Fruit fly (Drosophila melanogaster): ENCODE data around the gene CheB98a.

Gene CheB98a

DNA sequence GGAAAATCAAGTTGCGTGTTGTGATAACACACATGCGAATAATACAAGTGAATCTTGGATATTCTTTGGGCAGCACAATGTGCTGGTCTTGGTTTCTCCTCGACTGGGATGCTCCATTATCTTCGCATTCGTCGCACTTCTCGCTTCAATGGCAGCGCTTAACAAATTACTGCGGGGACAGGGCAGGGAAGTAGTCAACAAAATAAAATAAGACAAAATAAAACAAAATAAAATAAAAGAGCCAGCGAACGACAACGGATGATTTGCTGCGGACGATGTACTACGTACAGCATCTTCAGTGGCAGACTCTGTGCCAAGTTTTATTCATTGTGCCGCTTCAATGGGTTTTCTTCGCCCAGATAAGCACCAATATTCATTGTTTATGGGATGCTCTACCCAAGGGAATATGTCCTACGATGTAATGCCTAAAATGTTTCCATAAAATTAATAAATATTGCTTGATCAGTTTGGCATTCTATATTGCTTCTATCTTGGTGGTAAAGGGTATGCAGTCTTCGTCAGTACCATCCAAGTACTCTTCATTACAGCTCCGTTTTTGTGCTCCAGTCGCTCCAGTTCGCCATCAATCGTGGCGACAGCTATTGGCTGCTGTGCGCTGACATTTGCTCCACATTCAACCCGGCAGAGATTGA lies 40.5 kb downstream of the CheB98a start:
- TF ChIP-seq Gug (GFP tag; IDR thresholded peaks at IDR 0.05), result peak; percentile 50
- TF ChIP-seq Hr39 (GFP tag; optimal IDR thresholded peaks at IDR 0.05), result peak; percentile 22
- no peak for TF ChIP-seq Hr38 (GFP tag; optimal IDR thresholded peaks at IDR 0.05)
- TF ChIP-seq CG6792 (GFP tag; optimal IDR thresholded peaks at IDR 0.05), result peak; percentile 58
- peak; percentile 46 for TF ChIP-seq CG34406 (GFP tag; optimal IDR thresholded peaks at IDR 0.05)
- peak; percentile 74 for TF ChIP-seq CG3919 (GFP tag; optimal IDR thresholded peaks at IDR 0.05)
- TF ChIP-seq eg (GFP tag; IDR thresholded peaks at IDR 0.05), result peak; percentile 87
- TF ChIP-seq Lpt (GFP tag; optimal IDR thresholded peaks at IDR 0.05), result peak; percentile 47
- peak; percentile 82 for TF ChIP-seq spab (GFP tag; optimal IDR thresholded peaks at IDR 0.05)
- TF ChIP-seq CG8119 (GFP tag; IDR thresholded peaks at IDR 0.05), result peak; percentile 66
- peak; percentile 55 for TF ChIP-seq CG11762 (GFP tag; optimal IDR thresholded peaks at IDR 0.05; ENCODE audit: insufficient read depth)
- peak; percentile 75 for TF ChIP-seq Ets96B (tag; optimal IDR thresholded peaks at IDR 0.05)
- TF ChIP-seq CG4318 (GFP tag; optimal IDR thresholded peaks at IDR 0.05), result peak; percentile 27
- peak; percentile 79 for TF ChIP-seq Eip75B (GFP tag; optimal IDR thresholded peaks at IDR 0.05)
- TF ChIP-seq topi (GFP tag; optimal IDR thresholded peaks at IDR 0.05), result peak; percentile 59
- TF ChIP-seq salr (GFP tag; optimal IDR thresholded peaks at IDR 0.05), result peak; percentile 8 to 61
- TF ChIP-seq CG16779 (tag; optimal IDR thresholded peaks at IDR 0.05), result peak; percentile 66
- TF ChIP-seq dsx (GFP tag; optimal IDR thresholded peaks at IDR 0.05; ENCODE audit: poor library complexity, severe bottlenecking), result peak; percentile 67
- TF ChIP-seq acj6 (GFP tag; optimal IDR thresholded peaks at IDR 0.05), result peak; percentile 59
- peak; percentile 14 for TF ChIP-seq cyc (GFP tag; optimal IDR thresholded peaks at IDR 0.05)
- peak; percentile 92 for TF ChIP-seq CG6276 (GFP tag; optimal IDR thresholded peaks at IDR 0.05)
- peak; percentile 3 for TF ChIP-seq Smox (GFP tag; optimal IDR thresholded peaks at IDR 0.05)
- TF ChIP-seq lz (GFP tag; optimal IDR thresholded peaks at IDR 0.05), result peak; percentile 47
- TF ChIP-seq svp (GFP tag), result peak; percentile 80
- peak; percentile 44 for TF ChIP-seq esn (GFP tag; optimal IDR thresholded peaks at IDR 0.05)
- TF ChIP-seq CG9139 (GFP tag; optimal IDR thresholded peaks at IDR 0.05), result peak; percentile 71
- peak; percentile 39 for TF ChIP-seq CG11902 (GFP tag; optimal IDR thresholded peaks at IDR 0.05)
- 0 out of 2 replicates have a peak, but pooled peaks have one; percentile 7 for TF ChIP-seq CG11294 (GFP tag; IDR thresholded peaks at IDR 0.05)
- peak; percentile 66 for TF ChIP-seq achi (GFP tag; optimal IDR thresholded peaks at IDR 0.05)
- no peak for TF ChIP-seq Eip93F (GFP tag; optimal IDR thresholded peaks at IDR 0.05)
- peak; percentile 52 for TF ChIP-seq CG8319 (GFP tag; optimal IDR thresholded peaks at IDR 0.05)
- peak; percentile 62 for TF ChIP-seq fd59A (GFP tag; optimal IDR thresholded peaks at IDR 0.05)
- TF ChIP-seq CG10631 (GFP tag; optimal IDR thresholded peaks at IDR 0.05), result peak; percentile 57
- peak; percentile 88 for TF ChIP-seq Eip78C (GFP tag)
- TF ChIP-seq Sox102F (GFP tag; optimal IDR thresholded peaks at IDR 0.05), result peak; percentile 41
- peak; percentile 58 for TF ChIP-seq CG7368 (GFP tag; optimal IDR thresholded peaks at IDR 0.05)
- TF ChIP-seq CG6854 (GFP tag; optimal IDR thresholded peaks at IDR 0.05), result no peak
- TF ChIP-seq Sox15 (GFP tag; optimal IDR thresholded peaks at IDR 0.05), result peak; percentile 30
- TF ChIP-seq CG32006 (GFP tag; optimal IDR thresholded peaks at IDR 0.05), result peak; percentile 70
- no peak for TF ChIP-seq vri (GFP tag; optimal IDR thresholded peaks at IDR 0.05)
- peak; percentile 60 for TF ChIP-seq CG8632 (GFP tag; optimal IDR thresholded peaks at IDR 0.05)
- peak; percentile 88 for TF ChIP-seq CG6808 (GFP tag; optimal IDR thresholded peaks at IDR 0.05)
- no peak for TF ChIP-seq dac (GFP tag; optimal IDR thresholded peaks at IDR 0.05)
- peak; percentile 29 for TF ChIP-seq CG31627 (GFP tag; optimal IDR thresholded peaks at IDR 0.05)
- peak; percentile 72 for TF ChIP-seq OdsH (GFP tag; optimal IDR thresholded peaks at IDR 0.05)
- peak; percentile 64 for TF ChIP-seq Sox14 (GFP tag; optimal IDR thresholded peaks at IDR 0.05)
- peak; percentile 62 for TF ChIP-seq CG15336 (GFP tag; IDR thresholded peaks at IDR 0.05)
- no peak for TF ChIP-seq fkh (GFP tag; optimal IDR thresholded peaks at IDR 0.05)
- peak; percentile 64 for TF ChIP-seq Hr4 (GFP tag; optimal IDR thresholded peaks at IDR 0.05)
- TF ChIP-seq Met (GFP tag; optimal IDR thresholded peaks at IDR 0.05), result peak; percentile 16
- TF ChIP-seq Ets21C (GFP tag; optimal IDR thresholded peaks at IDR 0.05), result peak; percentile 16

Data from whole organism, prepupa.